Fruit fly (Drosophila melanogaster) whole organism, embryonic: Measurements from ENCODE around the gene CG46463.

Source experiments
- Antp ChIP-seq: fragments of 200-800 bp; sonication (Bioruptor generic); optimal IDR thresholded peaks from 3 replicates; lab custom pipeline; 2016; ENCODE audit warnings: missing biosample characterization, missing genetic modification characterization
- Asciz ChIP-seq: fragments of 200-800 bp; sonication (Bioruptor generic); optimal IDR thresholded peaks from 2 replicates; lab custom pipeline; 2017; ENCODE audit warnings: missing biosample characterization, mild to moderate bottlenecking, missing genetic modification characterization, missing genetic modification reagents
- Atf6 ChIP-seq: fragments of 200-800 bp; sonication (Bioruptor generic); IDR thresholded peaks from 2 replicates; pipeline ENCODE4 v1.3.6; 2022; ENCODE audit warnings: missing biosample characterization, missing genetic modification characterization
- CG10565 ChIP-seq: fragments of 200-800 bp; sonication (Bioruptor generic); optimal IDR thresholded peaks from 3 replicates; lab custom pipeline; 2016; ENCODE audit warnings: missing biosample characterization, mild to moderate bottlenecking, missing genetic modification characterization
- CG10959 ChIP-seq: fragments of 200-800 bp; sonication (Bioruptor generic); IDR thresholded peaks from 2 replicates; pipeline ENCODE4 v1.3.6; 2022; ENCODE audit warnings: missing biosample characterization, missing genetic modification characterization
- CG12942 ChIP-seq: fragments of 200-800 bp; sonication (Bioruptor generic); optimal IDR thresholded peaks from 3 replicates; lab custom pipeline; 2016; ENCODE audit warnings: missing biosample characterization, missing genetic modification characterization
- CG15011 ChIP-seq: fragments of 200-800 bp; sonication (Bioruptor generic); optimal IDR thresholded peaks from 3 replicates; lab custom pipeline; 2018; ENCODE audit warnings: missing biosample characterization, mild to moderate bottlenecking, missing genetic modification characterization
- CG1529 ChIP-seq: fragments of 200-800 bp; sonication (Bioruptor generic); optimal IDR thresholded peaks from 3 replicates; lab custom pipeline; 2018; ENCODE audit warnings: missing biosample characterization, missing genetic modification characterization
- CG15514 ChIP-seq: fragments of 200-800 bp; sonication (Bioruptor generic); optimal IDR thresholded peaks from 3 replicates; lab custom pipeline; 2017; ENCODE audit warnings: missing biosample characterization, missing genetic modification characterization, mild to moderate bottlenecking, moderate library complexity, missing genetic modification reagents
- CG16863 ChIP-seq: fragments of 200-800 bp; sonication (Bioruptor generic); optimal IDR thresholded peaks from 3 replicates; lab custom pipeline; 2016; ENCODE audit warnings: missing biosample characterization, missing genetic modification characterization
- CG1792 ChIP-seq: fragments of 200-800 bp; sonication (Bioruptor generic); optimal IDR thresholded peaks from 2 replicates; lab custom pipeline; 2016; ENCODE audit warnings: missing biosample characterization, missing genetic modification characterization
- CG2129 ChIP-seq: fragments of 200-800 bp; sonication (Bioruptor generic); IDR thresholded peaks from 2 replicates; pipeline ENCODE4 v1.3.6; 2022; ENCODE audit warnings: missing biosample characterization, missing genetic modification characterization; ENCODE audit not compliant: partially characterized antibody
- CG2678 ChIP-seq: fragments of 200-800 bp; sonication (Bioruptor generic); optimal IDR thresholded peaks from 3 replicates; lab custom pipeline; 2019; ENCODE audit warnings: missing biosample characterization, mild to moderate bottlenecking, missing genetic modification characterization, moderate library complexity
- CG2875 ChIP-seq: fragments of 200-800 bp; sonication (Bioruptor generic); optimal IDR thresholded peaks from 2 replicates; lab custom pipeline; 2017; ENCODE audit warnings: missing biosample characterization, mild to moderate bottlenecking, missing genetic modification characterization, missing genetic modification reagents
- CG31224 ChIP-seq: fragments of 200-800 bp; sonication (Bioruptor generic); IDR thresholded peaks from 2 replicates; pipeline ENCODE4 v1.3.6; 2022; ENCODE audit warnings: missing biosample characterization, missing genetic modification characterization
- CG31388 ChIP-seq: fragments of 200-800 bp; sonication (Bioruptor generic); optimal IDR thresholded peaks from 2 replicates; lab custom pipeline; 2016; ENCODE audit warnings: missing biosample characterization, missing genetic modification characterization
- CG34224 ChIP-seq: fragments of 200-800 bp; sonication (Bioruptor generic); IDR thresholded peaks from 3 replicates; pipeline ENCODE4 v1.3.6; 2022; ENCODE audit warnings: missing biosample characterization, missing genetic modification characterization; ENCODE audit not compliant: partially characterized antibody
- CG3995 ChIP-seq: fragments of 200-800 bp; sonication (Bioruptor generic); optimal IDR thresholded peaks from 3 replicates; lab custom pipeline; 2016; ENCODE audit warnings: missing biosample characterization, missing genetic modification characterization
- CG4328 ChIP-seq: fragments of 200-800 bp; sonication (Bioruptor generic); optimal IDR thresholded peaks from 3 replicates; lab custom pipeline; 2017; ENCODE audit warnings: missing biosample characterization, missing genetic modification reagents, missing genetic modification characterization
- CG4617 ChIP-seq: fragments of 200-800 bp; sonication (Bioruptor generic); optimal IDR thresholded peaks from 3 replicates; lab custom pipeline; 2016; ENCODE audit warnings: missing biosample characterization, missing genetic modification characterization, borderline replicate concordance
- CG5180 ChIP-seq: fragments of 200-800 bp; sonication (Bioruptor generic); optimal IDR thresholded peaks from 3 replicates; lab custom pipeline; 2017; ENCODE audit warnings: missing biosample characterization, missing genetic modification characterization, mild to moderate bottlenecking, moderate library complexity, missing genetic modification reagents
- CG7556 ChIP-seq: fragments of 200-800 bp; sonication (Bioruptor generic); optimal IDR thresholded peaks from 2 replicates; lab custom pipeline; 2017; ENCODE audit warnings: missing biosample characterization, mild to moderate bottlenecking, missing genetic modification characterization
- CG8290 ChIP-seq, 3 experiments: fragments of 200-800 bp; sonication (Bioruptor generic); optimal IDR thresholded peaks; 2 replicates each; lab custom pipeline; 2016 to 2019; ENCODE audit warnings: missing biosample characterization in 3 of 3, missing genetic modification characterization in 3 of 3, mild to moderate bottlenecking in 2 of 3, moderate library complexity in 1 of 3
- CG8478 ChIP-seq: fragments of >200 bp; optimal IDR thresholded peaks from 2 replicates; lab custom pipeline; 2018
- Doc3 ChIP-seq: fragments of 200-800 bp; sonication (Bioruptor generic); IDR thresholded peaks from 3 replicates; pipeline ENCODE4 v1.3.6; 2022; ENCODE audit warnings: missing biosample characterization, missing genetic modification characterization; ENCODE audit not compliant: partially characterized antibody
- Drgx ChIP-seq: fragments of 200-800 bp; sonication (Bioruptor generic); IDR thresholded peaks from 2 replicates; pipeline ENCODE4 v1.3.6; 2022; ENCODE audit warnings: missing biosample characterization, missing genetic modification characterization
- HLH3B ChIP-seq: fragments of 200-800 bp; sonication (Bioruptor generic); IDR thresholded peaks from 2 replicates; pipeline ENCODE4 v1.3.6; 2022; ENCODE audit warnings: missing biosample characterization, missing genetic modification characterization
- HmgZ ChIP-seq: fragments of 200-800 bp; sonication (Bioruptor generic); optimal IDR thresholded peaks from 2 replicates; lab custom pipeline; 2018; ENCODE audit warnings: missing biosample characterization, mild to moderate bottlenecking, missing genetic modification characterization
- Hr3 ChIP-seq: fragments of 200-800 bp; sonication (Bioruptor generic); optimal IDR thresholded peaks from 3 replicates; lab custom pipeline; 2016; ENCODE audit warnings: missing biosample characterization, missing genetic modification characterization
- NC2α ChIP-seq: fragments of 200-800 bp; sonication (Bioruptor generic); optimal IDR thresholded peaks from 2 replicates; lab custom pipeline; 2016; ENCODE audit warnings: missing biosample characterization, missing genetic modification characterization
- Nf-YA ChIP-seq: fragments of 200-800 bp; sonication (Bioruptor generic); IDR thresholded peaks from 2 replicates; pipeline ENCODE4 v1.3.6; 2022; ENCODE audit warnings: missing biosample characterization, missing genetic modification characterization
- Oli ChIP-seq: fragments of 200-800 bp; sonication (Bioruptor generic); optimal IDR thresholded peaks from 2 replicates; lab custom pipeline; 2018; ENCODE audit warnings: missing biosample characterization, mild to moderate bottlenecking, missing genetic modification characterization, moderate library complexity
- Vsx1 ChIP-seq: fragments of 200-800 bp; sonication (Bioruptor generic); optimal IDR thresholded peaks from 2 replicates; lab custom pipeline; 2017; ENCODE audit warnings: missing biosample characterization, mild to moderate bottlenecking, missing genetic modification characterization, missing genetic modification reagents
- bowl ChIP-seq: fragments of 200-800 bp; sonication (Bioruptor generic); IDR thresholded peaks from 2 replicates; pipeline ENCODE4 v1.3.6; 2022; ENCODE audit warnings: missing biosample characterization, missing genetic modification characterization
- cg ChIP-seq: fragments of 200-800 bp; sonication (Bioruptor generic); optimal IDR thresholded peaks from 3 replicates; lab custom pipeline; 2019; ENCODE audit warnings: missing biosample characterization, mild to moderate bottlenecking, missing genetic modification characterization, moderate library complexity
- chif ChIP-seq, 2 experiments: fragments of 200-800 bp; sonication (Bioruptor generic); optimal IDR thresholded peaks; 3 replicates each; lab custom pipeline; 2016; ENCODE audit warnings: missing biosample characterization in 2 of 2, missing genetic modification characterization in 2 of 2
- cwo ChIP-seq: fragments of 200-800 bp; sonication (Bioruptor generic); optimal IDR thresholded peaks from 3 replicates; lab custom pipeline; 2017; ENCODE audit warnings: missing biosample characterization, missing genetic modification characterization, mild to moderate bottlenecking, moderate library complexity, missing genetic modification reagents
- danr ChIP-seq: fragments of 200-800 bp; sonication (Bioruptor generic); IDR thresholded peaks from 2 replicates; pipeline ENCODE4 v1.3.6; 2022; ENCODE audit warnings: missing biosample characterization, missing genetic modification characterization
- grn ChIP-seq: fragments of 200-800 bp; sonication (Bioruptor generic); optimal IDR thresholded peaks from 3 replicates; lab custom pipeline; 2017; ENCODE audit warnings: missing biosample characterization, missing genetic modification characterization
- hb ChIP-seq: fragments of 200-800 bp; sonication (Bioruptor generic); IDR thresholded peaks from 3 replicates; pipeline ENCODE4 v1.3.6; 2022; ENCODE audit warnings: missing biosample characterization, missing genetic modification characterization; ENCODE audit not compliant: partially characterized antibody
- insv ChIP-seq, 2 experiments: fragments of 200-800 bp; sonication (Bioruptor generic); optimal IDR thresholded peaks; 3 replicates each; lab custom pipeline; 2016 to 2018; ENCODE audit warnings: missing biosample characterization in 2 of 2, missing genetic modification characterization in 2 of 2
- jing ChIP-seq: fragments of 200-800 bp; sonication (Bioruptor generic); optimal IDR thresholded peaks from 2 replicates; lab custom pipeline; 2018; ENCODE audit warnings: missing biosample characterization, mild to moderate bottlenecking, missing genetic modification characterization
- lola ChIP-seq, 3 experiments: fragments of >200 bp in 2 of 3; fragments of 200-800 bp in 1 of 3; sonication (Bioruptor generic) in 1 of 3; optimal IDR thresholded peaks; 2 replicates each; lab custom pipeline; 2017 to 2019; ENCODE audit warnings: missing biosample characterization in 3 of 3, missing genetic modification characterization in 3 of 3, mild to moderate bottlenecking in 1 of 3, moderate library complexity in 1 of 3
- maf-S ChIP-seq: fragments of 200-800 bp; sonication (Bioruptor generic); optimal IDR thresholded peaks from 2 replicates; lab custom pipeline; 2016; ENCODE audit warnings: missing biosample characterization, missing genetic modification characterization
- prd ChIP-seq, 3 experiments: fragments of >200 bp in 2 of 3; fragments of 200-800 bp in 1 of 3; sonication (Bioruptor generic) in 1 of 3; optimal IDR thresholded peaks in 2 of 3; IDR thresholded peaks in 1 of 3; 2 replicates in 2 of 3; 3 replicates in 1 of 3; pipeline versions ENCODE4 v1.3.6 to Lab custom; 2017 to 2022; ENCODE audit warnings: missing biosample characterization in 1 of 3, missing genetic modification characterization in 1 of 3
- salm ChIP-seq: fragments of 200-800 bp; sonication (Bioruptor generic); optimal IDR thresholded peaks from 2 replicates; lab custom pipeline; 2018; ENCODE audit warnings: missing biosample characterization, mild to moderate bottlenecking, missing genetic modification characterization
- seq ChIP-seq: fragments of 200-800 bp; sonication (Bioruptor generic); IDR thresholded peaks from 2 replicates; pipeline ENCODE4 v1.3.6; 2022; ENCODE audit warnings: missing biosample characterization, missing genetic modification characterization
- sug ChIP-seq: fragments of 200-800 bp; optimal IDR thresholded peaks from 2 replicates; lab custom pipeline; 2019; ENCODE audit warnings: missing biosample characterization, mild to moderate bottlenecking, missing genetic modification characterization, moderate library complexity
- tgo ChIP-seq: fragments of 200-800 bp; sonication (Bioruptor generic); IDR thresholded peaks from 3 replicates; pipeline ENCODE4 v1.3.6; 2022; ENCODE audit warnings: missing biosample characterization, missing genetic modification characterization
- zfh1 ChIP-seq: fragments of 200-800 bp; sonication (Bioruptor generic); IDR thresholded peaks from 3 replicates; pipeline ENCODE4 v1.3.6; 2022; ENCODE audit warnings: missing biosample characterization, missing genetic modification characterization

The CG46463 gene

DNA sequence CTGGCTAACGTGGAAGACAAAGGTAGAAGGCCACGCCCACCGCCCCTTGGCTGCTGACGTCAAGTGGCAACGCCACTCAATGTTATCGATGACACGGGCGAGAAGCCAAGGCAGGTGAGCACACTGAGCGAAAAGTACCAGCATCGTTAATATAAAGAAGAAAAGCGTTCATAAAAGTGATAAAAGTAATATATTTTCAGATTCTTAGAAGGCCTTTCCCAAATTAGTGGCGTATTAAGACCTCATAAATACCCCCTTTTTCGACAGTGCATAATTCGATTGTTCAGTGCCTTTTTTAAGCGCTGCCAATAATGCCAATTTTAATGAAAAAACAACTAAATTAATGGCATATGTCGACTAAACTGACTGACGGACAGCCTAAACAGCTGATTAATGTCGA, 11.4 kb upstream of the CG46463 start (continued):
- no peak for TF ChIP-seq CG10565
- no peak for TF ChIP-seq CG15011 (GFP tag; lab: Kevin White, UChicago)
- no peak for TF ChIP-seq CG2678 (tag; lab: Kevin White, UChicago)
- TF ChIP-seq CG3995 (GFP tag; lab: Kevin White, UChicago): no peak
- no peak for TF ChIP-seq Doc3 (GFP tag; lab: Robert Waterston, UW)
- TF ChIP-seq CG10959 (GFP tag; lab: Robert Waterston, UW): no peak
- TF ChIP-seq CG16863 (GFP tag; lab: Kevin White, UChicago): peak; percentile 2
- TF ChIP-seq salm: no peak
- TF ChIP-seq CG8290 (GFP tag; optimal IDR thresholded peaks at IDR 0.05; lab: Kevin White, UChicago): no peak
- TF ChIP-seq CG8290 (tag; optimal IDR thresholded peaks at IDR 0.05; lab: Kevin White, UChicago): no peak
- no peak for TF ChIP-seq grn
- TF ChIP-seq CG31224 (GFP tag; lab: Robert Waterston, UW): no peak
- no peak for TF ChIP-seq CG15514
- no peak for TF ChIP-seq NC2α (GFP tag; lab: Kevin White, UChicago)
- peak; percentile 57 for TF ChIP-seq Oli
- no peak for TF ChIP-seq zfh1 (GFP tag; lab: Robert Waterston, UW)
- TF ChIP-seq CG1529: no peak
- no peak for TF ChIP-seq cg
- no peak for TF ChIP-seq Drgx
- no peak for TF ChIP-seq tgo (GFP tag; lab: Robert Waterston, UW)
- no peak for TF ChIP-seq Vsx1 (GFP tag; lab: Kevin White, UChicago)
- TF ChIP-seq sug: no peak
- TF ChIP-seq CG2129 (GFP tag; lab: Robert Waterston, UW): no peak
- TF ChIP-seq chif (GFP tag; optimal IDR thresholded peaks at IDR 0.05; lab: Kevin White, UChicago): peak; percentile 8 to 32
- TF ChIP-seq CG12942: no peak
- peak; percentile 10 for TF ChIP-seq maf-S
- no peak for TF ChIP-seq CG4617 (GFP tag; lab: Kevin White, UChicago)
- TF ChIP-seq CG4328 (GFP tag; lab: Kevin White, UChicago): no peak
- no peak for TF ChIP-seq HmgZ (tag; lab: Kevin White, UChicago)
- no peak for TF ChIP-seq prd (optimal IDR thresholded peaks at IDR 0.05; lab: Kevin White, UChicago)
- TF ChIP-seq prd (GFP tag; IDR thresholded peaks at IDR 0.05; lab: Robert Waterston, UW): 0 out of 3 replicates have a peak, but pooled peaks have one; percentile 25
- TF ChIP-seq CG1792: no peak
- peak in 1 of 3 experiments; percentile 29 for TF ChIP-seq lola (GFP tag; optimal IDR thresholded peaks at IDR 0.05; lab: Kevin White, UChicago)
- no peak for TF ChIP-seq CG31388 (GFP tag; lab: Kevin White, UChicago)
- TF ChIP-seq Asciz (GFP tag; lab: Kevin White, UChicago): no peak
- TF ChIP-seq CG5180 (GFP tag; lab: Kevin White, UChicago): no peak
- TF ChIP-seq bowl: no peak
- peak; percentile 27; the same call in 1 of the 2 replicates for TF ChIP-seq Atf6 (GFP tag; lab: Robert Waterston, UW)
- TF ChIP-seq Nf-YA (GFP tag; lab: Robert Waterston, UW): no peak
- peak; percentile 39 for TF ChIP-seq CG7556 (GFP tag; lab: Kevin White, UChicago)
- no peak for TF ChIP-seq CG34224 (GFP tag; lab: Robert Waterston, UW)
- no peak for TF ChIP-seq jing (GFP tag; lab: Kevin White, UChicago)
- no peak for TF ChIP-seq Antp (GFP tag; lab: Kevin White, UChicago)
- TF ChIP-seq insv (GFP tag; optimal IDR thresholded peaks at IDR 0.05; lab: Kevin White, UChicago): no peak
- TF ChIP-seq Hr3 (GFP tag; lab: Kevin White, UChicago): peak; percentile 1
- TF ChIP-seq cwo: no peak
- no peak for TF ChIP-seq HLH3B (GFP tag; lab: Robert Waterston, UW)
- no peak for TF ChIP-seq hb (GFP tag; lab: Robert Waterston, UW)
- peak; percentile 32 for TF ChIP-seq CG2875
- 0 out of 2 replicates have a peak, but pooled peaks have one; percentile 11 for TF ChIP-seq seq (GFP tag; lab: Robert Waterston, UW)
- no peak for TF ChIP-seq CG8478 (lab: Kevin White, UChicago)
- TF ChIP-seq danr: no peak
